Worm (Caenorhabditis elegans) whole organism, late embryonic: Measurements from ENCODE around the gene sos-1.
"Not testable (repeated sequence)": the region's sequence is repeated elsewhere in the genome, so short reads cannot be mapped to it uniquely, and the experiment has no call there.

ENCODE experiments used
- K02D7.2 ChIP-seq: sonication (generic microtip); optimal IDR thresholded peaks from 2 replicates; lab custom pipeline; 2017; ENCODE audit warnings: mild to moderate bottlenecking, missing genetic modification characterization, missing compliant biosample characterization
- K09A11.1 ChIP-seq: sonication (generic microtip); optimal IDR thresholded peaks from 2 replicates; lab custom pipeline; 2017; ENCODE audit warnings: antibody characterized with exemption, mild to moderate bottlenecking, missing genetic modification characterization, missing compliant biosample characterization; ENCODE audit not compliant: insufficient read depth
- T23F11.4 ChIP-seq: fragments of 200-800 bp; sonication (Bioruptor generic); optimal IDR thresholded peaks from 2 replicates; lab custom pipeline; 2018; ENCODE audit warnings: mild to moderate bottlenecking, missing genetic modification characterization, missing compliant biosample characterization
- Y22D7AL.16 ChIP-seq: sonication (generic microtip); optimal IDR thresholded peaks from 2 replicates; lab custom pipeline; 2016; ENCODE audit warnings: missing genetic modification characterization, missing compliant biosample characterization
- ahr-1 ChIP-seq: sonication (generic microtip); optimal IDR thresholded peaks from 2 replicates; lab custom pipeline; 2016; ENCODE audit warnings: missing genetic modification characterization, missing compliant biosample characterization
- ama-1 ChIP-seq: fragments of 150-350 bp; optimal IDR thresholded peaks from 2 replicates; lab custom pipeline; 2014
- ceh-14 ChIP-seq: sonication (generic microtip); optimal IDR thresholded peaks from 2 replicates; lab custom pipeline; 2016; ENCODE audit warnings: missing genotype, missing genetic modification characterization, missing compliant biosample characterization
- ceh-18 ChIP-seq: sonication (generic microtip); optimal IDR thresholded peaks from 2 replicates; lab custom pipeline; 2016; ENCODE audit warnings: missing genetic modification characterization, missing compliant biosample characterization
- ceh-30 ChIP-seq: fragments of 150-350 bp; optimal IDR thresholded peaks from 2 replicates; lab custom pipeline; 2014; ENCODE audit warnings: missing biosample characterization, missing genetic modification characterization
- ceh-31 ChIP-seq: sonication (generic microtip); optimal IDR thresholded peaks from 2 replicates; lab custom pipeline; 2016; ENCODE audit warnings: missing genetic modification characterization, missing compliant biosample characterization
- ceh-45 ChIP-seq: fragments of 200-800 bp; sonication (Bioruptor generic); IDR thresholded peaks from 2 replicates; pipeline ENCODE4 v1.3.6; 2022; ENCODE audit warnings: missing genetic modification reagents, missing genetic modification characterization, missing compliant biosample characterization
- ceh-48 ChIP-seq: sonication (generic microtip); optimal IDR thresholded peaks from 2 replicates; lab custom pipeline; 2016; ENCODE audit warnings: missing genetic modification characterization, inconsistent platforms, missing compliant biosample characterization
- ceh-6 ChIP-seq: fragments of 200-800 bp; sonication (Bioruptor generic); optimal IDR thresholded peaks from 2 replicates; lab custom pipeline; 2018; ENCODE audit warnings: mild to moderate bottlenecking, missing genetic modification characterization, missing compliant biosample characterization
- ceh-9 ChIP-seq: sonication (generic microtip); optimal IDR thresholded peaks from 2 replicates; lab custom pipeline; 2016; ENCODE audit warnings: mild to moderate bottlenecking, missing genetic modification characterization, inconsistent platforms, missing compliant biosample characterization
- dve-1 ChIP-seq: sonication (generic microtip); optimal IDR thresholded peaks from 2 replicates; lab custom pipeline; 2017; ENCODE audit warnings: antibody characterized with exemption, mild to moderate bottlenecking, missing genetic modification characterization, missing compliant biosample characterization
- elt-2 ChIP-seq: sonication (generic microtip); optimal IDR thresholded peaks from 2 replicates; lab custom pipeline; 2016; ENCODE audit warnings: missing genetic modification reagents, missing genetic modification characterization, missing compliant biosample characterization
- eyg-1 ChIP-seq: sonication (generic microtip); optimal IDR thresholded peaks from 2 replicates; lab custom pipeline; 2016; ENCODE audit warnings: missing genotype, missing genetic modification characterization, missing compliant biosample characterization
- fkh-10 ChIP-seq: fragments of 150-350 bp; optimal IDR thresholded peaks from 2 replicates; lab custom pipeline; 2014; ENCODE audit warnings: missing biosample characterization, missing genetic modification reagents, missing genetic modification characterization
- hlh-13 ChIP-seq: fragments of 200-800 bp; sonication (Bioruptor generic); optimal IDR thresholded peaks from 2 replicates; lab custom pipeline; 2018; ENCODE audit warnings: mild to moderate bottlenecking, missing genetic modification characterization, missing compliant biosample characterization
- hlh-15 ChIP-seq: sonication (generic microtip); optimal IDR thresholded peaks from 2 replicates; lab custom pipeline; 2016; ENCODE audit warnings: missing genetic modification characterization, missing compliant biosample characterization
- hlh-30 ChIP-seq: sonication (generic microtip); optimal IDR thresholded peaks from 2 replicates; lab custom pipeline; 2017; ENCODE audit warnings: antibody characterized with exemption, missing genetic modification characterization, missing compliant biosample characterization; ENCODE audit not compliant: insufficient read depth
- hlh-6 ChIP-seq: sonication (generic microtip); optimal IDR thresholded peaks from 2 replicates; lab custom pipeline; 2016; ENCODE audit warnings: missing genotype, missing genetic modification characterization, missing compliant biosample characterization
- hlh-8 ChIP-seq: sonication (generic microtip); optimal IDR thresholded peaks from 2 replicates; lab custom pipeline; 2016; ENCODE audit warnings: missing genotype, missing genetic modification characterization, missing compliant biosample characterization
- lim-6 ChIP-seq: sonication (generic microtip); optimal IDR thresholded peaks from 2 replicates; lab custom pipeline; 2016; ENCODE audit warnings: missing genetic modification characterization, missing compliant biosample characterization
- nfya-1 ChIP-seq: sonication (generic microtip); optimal IDR thresholded peaks from 2 replicates; lab custom pipeline; 2017; ENCODE audit warnings: missing genetic modification characterization, mild to moderate bottlenecking, missing compliant biosample characterization, antibody characterized with exemption, moderate library complexity
- pha-2 ChIP-seq: sonication (generic microtip); optimal IDR thresholded peaks from 2 replicates; lab custom pipeline; 2017; ENCODE audit warnings: mild to moderate bottlenecking, missing genetic modification characterization, missing compliant biosample characterization
- pqm-1 ChIP-seq: sonication (generic microtip); optimal IDR thresholded peaks from 2 replicates; lab custom pipeline; 2016; ENCODE audit warnings: missing genetic modification characterization, missing compliant biosample characterization
- unc-42 ChIP-seq: sonication (generic microtip); optimal IDR thresholded peaks from 2 replicates; lab custom pipeline; 2016; ENCODE audit warnings: missing genotype, missing genetic modification characterization, missing compliant biosample characterization
- unc-55 ChIP-seq: sonication (generic microtip); optimal IDR thresholded peaks from 2 replicates; lab custom pipeline; 2017; ENCODE audit warnings: missing biosample characterization, missing genetic modification reagents, missing genetic modification characterization
- unc-86 ChIP-seq: sonication (generic microtip); optimal IDR thresholded peaks from 2 replicates; lab custom pipeline; 2016; ENCODE audit warnings: missing genetic modification characterization, missing compliant biosample characterization
- zip-5 ChIP-seq: sonication (generic microtip); optimal IDR thresholded peaks from 2 replicates; lab custom pipeline; 2016; ENCODE audit warnings: missing genetic modification characterization, missing compliant biosample characterization

The sos-1 gene

DNA sequence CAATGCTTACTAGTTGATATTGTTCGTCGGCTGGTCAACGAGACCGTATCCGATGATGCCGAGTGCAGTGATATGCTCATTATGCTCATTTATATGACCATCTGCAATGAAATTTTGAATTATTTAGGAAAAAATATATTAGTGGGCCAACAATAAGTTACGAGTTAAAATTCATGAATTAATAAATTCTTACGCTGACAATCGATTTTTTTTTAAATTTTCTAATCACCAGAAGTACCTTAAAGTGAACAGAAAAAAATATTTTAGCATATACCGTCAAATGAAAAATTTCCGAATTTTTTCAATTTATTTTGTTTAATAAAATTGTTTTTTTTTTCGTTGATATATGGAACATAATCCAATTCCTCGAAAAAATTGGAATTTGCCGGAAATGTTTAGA is at the start of gene sos-1:
Gene sos-1, minus strand, starts transcription at position 101 of the 400 bp plus-strand sequence.
- TF ChIP-seq hlh-8 (tag; lab: Kevin White, UChicago), result no peak
- TF ChIP-seq K02D7.2 (tag; lab: Kevin White, UChicago), result no peak
- no peak for TF ChIP-seq hlh-6 (tag; lab: Kevin White, UChicago)
- no peak for TF ChIP-seq hlh-30
- TF ChIP-seq ceh-48 (tag; lab: Kevin White, UChicago), result no peak
- no peak for TF ChIP-seq ceh-9 (tag; lab: Kevin White, UChicago)
- no peak for TF ChIP-seq dve-1 (tag; lab: Kevin White, UChicago)
- TF ChIP-seq unc-86, result no peak
- no peak for TF ChIP-seq hlh-13 (GFP tag; lab: Kevin White, UChicago)
- TF ChIP-seq ama-1 (lab: Kevin White, UChicago), result no peak
- TF ChIP-seq hlh-15 (tag; lab: Kevin White, UChicago), result no peak
- no peak for TF ChIP-seq lim-6 (tag; lab: Kevin White, UChicago)

DNA sequence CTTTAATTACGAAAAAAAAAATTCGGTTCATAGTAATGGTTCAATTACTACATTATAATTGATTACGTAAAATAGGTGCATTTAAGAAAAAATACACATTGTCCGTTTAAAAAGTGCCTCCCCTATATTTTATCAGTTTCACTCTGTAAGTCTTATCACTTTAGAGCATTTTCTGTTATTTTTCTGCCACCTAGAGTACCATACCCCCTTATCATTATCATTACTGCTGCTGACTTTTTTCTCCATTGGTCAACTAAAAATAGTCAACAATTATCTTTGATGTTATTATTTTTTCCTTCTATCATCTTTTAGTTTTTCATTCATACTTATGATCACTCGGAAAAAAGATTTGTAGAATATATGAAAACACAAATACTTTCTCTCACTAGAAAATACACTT is 49.4 kb upstream of the sos-1 start:
- TF ChIP-seq ceh-45 (GFP tag; lab: Robert Waterston, UW) (no peak), elt-2 (tag; lab: Kevin White, UChicago) (peak; percentile 90)
- TF ChIP-seq, all 69 proteins: peak for 1

DNA sequence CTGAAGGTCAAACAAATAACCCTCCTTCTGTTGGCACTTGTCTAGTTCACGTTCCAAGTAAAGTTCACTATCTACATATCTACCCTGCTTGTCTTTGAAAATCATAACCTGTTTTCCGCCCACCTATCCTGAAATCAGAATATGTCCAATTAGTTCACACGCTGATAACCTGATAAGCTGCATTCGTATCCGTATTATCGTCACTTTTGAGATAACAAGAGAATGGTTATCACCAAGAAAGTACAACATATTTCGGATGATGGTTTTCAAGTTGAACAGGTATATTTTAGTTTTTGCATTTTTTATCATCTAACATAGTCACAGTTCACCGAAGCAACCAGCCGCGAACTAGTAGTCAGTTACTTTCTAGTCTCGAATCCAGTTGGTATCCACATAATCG is 41.7 kb upstream of the sos-1 start:
- TF ChIP-seq elt-2 (tag; lab: Kevin White, UChicago) (peak; percentile 58), unc-42 (no peak), K09A11.1 (tag; lab: Kevin White, UChicago) (no peak)

DNA sequence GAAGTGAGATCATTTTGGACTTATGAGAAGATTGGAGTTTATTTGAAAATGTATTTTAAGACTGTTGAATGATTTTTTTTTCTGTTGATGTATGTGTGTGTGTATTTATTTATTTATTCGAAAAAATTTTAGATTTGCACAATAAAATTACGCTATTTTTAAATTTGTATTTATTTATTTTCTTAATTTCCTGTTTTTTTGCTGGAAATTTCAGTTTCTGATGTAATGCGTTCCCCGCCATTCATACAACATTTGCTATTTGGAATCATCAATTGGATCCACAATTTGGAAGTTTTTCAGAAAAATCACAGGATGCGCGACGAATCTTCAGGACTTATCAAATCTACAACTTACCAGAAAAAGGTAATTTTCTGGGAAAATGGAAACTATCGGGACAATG is 35.9 kb upstream of the sos-1 start, which contains the start of gene Y61A9LA.1:
Gene Y61A9LA.1, plus strand, starts transcription at position 301 of the 400 bp plus-strand sequence.
- TF ChIP-seq pha-2 (tag; lab: Kevin White, UChicago), result no peak
- no peak for TF ChIP-seq ceh-30 (tag; lab: Kevin White, UChicago)

DNA sequence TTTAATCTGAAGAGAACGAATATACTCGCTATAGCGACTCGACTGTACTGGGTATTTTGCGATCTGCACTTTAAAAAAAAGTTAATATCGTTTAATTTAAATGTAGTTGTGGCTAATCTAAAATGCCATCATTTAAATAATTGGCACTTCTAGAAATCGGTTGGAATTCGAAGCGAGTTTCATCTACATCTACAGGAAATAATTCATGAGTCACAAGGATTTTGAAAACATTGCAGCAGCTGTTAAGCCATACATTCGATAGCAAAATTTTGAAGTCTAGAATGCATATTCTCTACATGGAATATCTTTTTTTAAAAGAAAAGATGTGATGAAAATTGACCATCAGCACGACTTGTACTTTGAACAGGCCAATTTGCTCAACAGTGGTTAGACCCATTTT is 31.5 kb upstream of the sos-1 start:
- no peak for TF ChIP-seq ama-1 (lab: Kevin White, UChicago)
- no peak for TF ChIP-seq dve-1 (tag; lab: Kevin White, UChicago)
- TF ChIP-seq Y22D7AL.16 (tag; lab: Kevin White, UChicago), result no peak
- no peak for TF ChIP-seq ceh-14 (tag; lab: Kevin White, UChicago)
- no peak for TF ChIP-seq fkh-10 (GFP tag; lab: Kevin White, UChicago)
- no peak for TF ChIP-seq unc-55
- TF ChIP-seq ahr-1 (tag; lab: Kevin White, UChicago), result no peak
- TF ChIP-seq unc-86, result no peak
- TF ChIP-seq T23F11.4 (GFP tag; lab: Kevin White, UChicago), result no peak

DNA sequence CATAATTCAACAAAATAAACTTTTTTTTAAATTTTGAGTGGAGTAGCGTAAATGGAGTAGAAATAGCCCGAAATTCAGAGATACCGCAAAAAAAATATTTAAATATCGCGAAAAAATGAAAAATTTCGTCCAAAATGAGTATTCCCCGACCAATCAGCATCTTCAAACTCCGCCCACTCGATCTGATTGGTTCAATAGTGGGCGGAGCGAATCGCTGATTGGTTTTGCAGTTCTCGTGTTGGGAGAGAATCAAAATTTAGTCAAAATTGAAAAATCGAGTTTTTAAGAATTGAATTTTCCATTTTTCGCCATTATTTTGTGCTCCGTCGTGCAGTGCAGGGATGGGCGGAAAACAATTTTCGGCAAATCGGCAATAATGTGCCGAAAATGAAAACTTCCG is 26.4 kb upstream of the sos-1 start:
- TF ChIP-seq nfya-1, result peak; percentile 92
- no peak for TF ChIP-seq elt-2 (tag; lab: Kevin White, UChicago)
- TF ChIP-seq, all 69 proteins: peak for 1

DNA sequence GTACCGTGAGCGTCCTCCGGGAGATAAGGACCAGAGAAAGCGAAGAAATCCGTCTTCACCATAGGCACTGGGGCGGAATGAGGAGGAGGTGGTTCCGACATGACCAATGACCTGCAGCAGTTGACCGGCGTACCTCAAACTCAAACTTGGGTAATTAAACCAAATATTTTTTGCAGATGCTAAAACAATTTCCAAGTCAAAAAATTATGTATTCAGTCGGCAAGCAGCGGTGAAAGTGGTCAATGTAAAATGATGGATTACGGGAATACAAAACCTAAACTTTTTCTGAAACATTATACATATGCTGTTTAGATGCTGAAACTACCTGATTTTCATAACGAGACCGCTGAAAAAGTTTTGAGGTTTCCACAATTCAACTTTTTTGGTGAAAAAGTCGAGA is 24.7 kb upstream of the sos-1 start, which contains the start of gene hpo-39:
Gene hpo-39, minus strand, starts transcription at position 101 of the 400 bp plus-strand sequence.
- not testable (repeated sequence) for TF ChIP-seq ceh-48, elt-2, ceh-31 (tag; lab: Kevin White, UChicago)

DNA sequence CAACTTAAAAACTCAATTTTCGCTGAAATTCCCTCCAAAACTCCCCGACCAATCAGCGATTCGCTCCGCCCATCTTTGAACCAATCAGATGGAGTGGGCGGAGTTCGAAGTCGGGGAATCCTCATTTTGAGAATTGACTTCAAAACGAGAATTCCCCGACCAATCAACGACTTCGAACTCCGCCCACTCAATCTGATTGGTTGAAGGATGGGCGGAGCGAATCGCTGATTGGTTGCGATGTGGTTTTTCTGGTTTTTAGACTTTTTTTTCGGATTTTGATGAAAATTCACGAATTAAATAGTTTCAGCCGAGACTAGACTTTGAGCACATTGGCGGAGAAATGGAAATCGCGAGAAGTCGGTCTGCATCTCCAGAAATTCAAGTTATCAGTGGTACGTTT is 22.9 kb upstream of the sos-1 start:
- TF ChIP-seq unc-55 (no peak), ceh-18 (tag; lab: Kevin White, UChicago) (no peak), eyg-1 (no peak), zip-5 (no peak), ceh-6 (GFP tag; lab: Kevin White, UChicago) (no peak), ceh-9 (tag; lab: Kevin White, UChicago) (no peak), nfya-1 (peak; percentile 98), ceh-30 (tag; lab: Kevin White, UChicago) (no peak), pqm-1 (tag; lab: Kevin White, UChicago) (no peak)
